Fruit fly (Drosophila melanogaster) whole organism, embryonic: ENCODE data around the gene CG33258.

ENCODE experiments used
- Adf1 ChIP-seq: fragments of 200-800 bp; sonication (Bioruptor generic); IDR thresholded peaks from 2 replicates; pipeline ENCODE4 v1.3.6; 2022; ENCODE audit warnings: missing biosample characterization, missing genetic modification characterization
- Atf-2 ChIP-seq: fragments of 200-800 bp; sonication (Bioruptor generic); optimal IDR thresholded peaks from 2 replicates; lab custom pipeline; 2016; ENCODE audit warnings: missing biosample characterization, missing genetic modification characterization
- CG10267 ChIP-seq: fragments of 200-800 bp; sonication (Bioruptor generic); optimal IDR thresholded peaks from 2 replicates; lab custom pipeline; 2018; ENCODE audit warnings: missing biosample characterization, mild to moderate bottlenecking, missing genetic modification characterization, moderate library complexity
- CG10431 ChIP-seq: fragments of 200-800 bp; sonication (Bioruptor generic); optimal IDR thresholded peaks from 3 replicates; lab custom pipeline; 2018; ENCODE audit warnings: missing biosample characterization, mild to moderate bottlenecking, missing genetic modification characterization
- CG11093 ChIP-seq: fragments of 200-800 bp; sonication (Bioruptor generic); IDR thresholded peaks from 3 replicates; pipeline ENCODE4 v1.3.6; 2022; ENCODE audit warnings: missing biosample characterization, missing genetic modification characterization
- CG12219 ChIP-seq: fragments of 200-800 bp; sonication (Bioruptor generic); optimal IDR thresholded peaks from 3 replicates; lab custom pipeline; 2018; ENCODE audit warnings: missing biosample characterization, mild to moderate bottlenecking, missing genetic modification characterization
- CG12769 ChIP-seq: fragments of 200-800 bp; sonication (Bioruptor generic); optimal IDR thresholded peaks from 2 replicates; lab custom pipeline; 2019; ENCODE audit warnings: missing biosample characterization, mild to moderate bottlenecking, missing genetic modification characterization, moderate library complexity
- CG13775 ChIP-seq: fragments of 200-800 bp; sonication (Bioruptor generic); optimal IDR thresholded peaks from 3 replicates; lab custom pipeline; 2017; ENCODE audit warnings: missing biosample characterization, mild to moderate bottlenecking, missing genetic modification characterization
- CG17186 ChIP-seq: fragments of 200-800 bp; sonication (Bioruptor generic); optimal IDR thresholded peaks from 3 replicates; lab custom pipeline; 2017; ENCODE audit warnings: missing biosample characterization, missing genetic modification reagents, missing genetic modification characterization
- CG17568 ChIP-seq: fragments of 200-800 bp; sonication (Bioruptor generic); optimal IDR thresholded peaks from 2 replicates; lab custom pipeline; 2018; ENCODE audit warnings: missing biosample characterization, mild to moderate bottlenecking, missing genetic modification characterization, moderate library complexity
- CG18619 ChIP-seq: fragments of 200-800 bp; sonication (Bioruptor generic); optimal IDR thresholded peaks from 3 replicates; lab custom pipeline; 2017; ENCODE audit warnings: missing biosample characterization, mild to moderate bottlenecking, missing genetic modification characterization
- CG2120 ChIP-seq: fragments of 200-800 bp; sonication (Bioruptor generic); optimal IDR thresholded peaks from 3 replicates; lab custom pipeline; 2016; ENCODE audit warnings: missing biosample characterization, missing genetic modification characterization
- CG2199 ChIP-seq: fragments of 200-800 bp; sonication (Bioruptor generic); IDR thresholded peaks from 3 replicates; pipeline ENCODE4 v1.3.6; 2022; ENCODE audit warnings: missing biosample characterization, missing genetic modification characterization
- CG30431 ChIP-seq: fragments of 200-800 bp; sonication (Bioruptor generic); optimal IDR thresholded peaks from 2 replicates; lab custom pipeline; 2017; ENCODE audit warnings: missing biosample characterization, missing genetic modification characterization
- CG33213 ChIP-seq: fragments of 200-800 bp; sonication (Bioruptor generic); optimal IDR thresholded peaks from 3 replicates; lab custom pipeline; 2016; ENCODE audit warnings: missing biosample characterization, missing genetic modification characterization
- CG34224 ChIP-seq: fragments of 200-800 bp; sonication (Bioruptor generic); IDR thresholded peaks from 3 replicates; pipeline ENCODE4 v1.3.6; 2022; ENCODE audit warnings: missing biosample characterization, missing genetic modification characterization; ENCODE audit not compliant: partially characterized antibody
- CG3847 ChIP-seq: fragments of 200-800 bp; sonication (Bioruptor generic); IDR thresholded peaks from 2 replicates; pipeline ENCODE4 v1.3.6; 2022; ENCODE audit warnings: missing biosample characterization, missing genetic modification characterization
- CG4360 ChIP-seq: fragments of 200-800 bp; sonication (Bioruptor generic); IDR thresholded peaks from 2 replicates; pipeline ENCODE4 v1.3.6; 2022; ENCODE audit warnings: missing biosample characterization, missing genetic modification characterization
- CG43689 ChIP-seq: fragments of 200-800 bp; sonication (Bioruptor generic); IDR thresholded peaks from 2 replicates; pipeline ENCODE4 v1.3.6; 2022; ENCODE audit warnings: missing biosample characterization, missing genetic modification characterization
- CG5245 ChIP-seq: fragments of 200-800 bp; sonication (Bioruptor generic); optimal IDR thresholded peaks from 3 replicates; lab custom pipeline; 2016; ENCODE audit warnings: missing biosample characterization, missing genetic modification characterization
- CG7372 ChIP-seq: fragments of 200-800 bp; sonication (Bioruptor generic); IDR thresholded peaks from 2 replicates; pipeline ENCODE4 v1.3.6; 2022; ENCODE audit warnings: missing biosample characterization, missing genetic modification characterization
- CG7786 ChIP-seq: fragments of 200-800 bp; sonication (Bioruptor generic); optimal IDR thresholded peaks from 2 replicates; lab custom pipeline; 2016; ENCODE audit warnings: missing biosample characterization, missing genetic modification characterization
- CG9817 ChIP-seq: fragments of 200-800 bp; sonication (Bioruptor generic); optimal IDR thresholded peaks from 2 replicates; lab custom pipeline; 2018; ENCODE audit warnings: missing biosample characterization, mild to moderate bottlenecking, missing genetic modification characterization, moderate library complexity
- Dp ChIP-seq: fragments of 200-800 bp; sonication (Bioruptor generic); optimal IDR thresholded peaks from 2 replicates; lab custom pipeline; 2018; ENCODE audit warnings: missing biosample characterization, mild to moderate bottlenecking, missing genetic modification characterization, moderate library complexity
- ERR ChIP-seq: fragments of 200-800 bp; sonication (Bioruptor generic); optimal IDR thresholded peaks from 2 replicates; lab custom pipeline; 2016; ENCODE audit warnings: missing biosample characterization, missing genetic modification characterization
- Fer1 ChIP-seq: fragments of 200-800 bp; sonication (Bioruptor generic); optimal IDR thresholded peaks from 2 replicates; lab custom pipeline; 2017; ENCODE audit warnings: missing biosample characterization, mild to moderate bottlenecking, missing genetic modification characterization
- MBD-R2 ChIP-seq: fragments of 200-800 bp; sonication (Bioruptor generic); IDR thresholded peaks from 2 replicates; pipeline ENCODE4 v1.3.6; 2022; ENCODE audit warnings: missing biosample characterization, missing genetic modification characterization
- Mrtf ChIP-seq: fragments of 200-800 bp; sonication (Bioruptor generic); IDR thresholded peaks from 3 replicates; pipeline ENCODE4 v1.3.6; 2022; ENCODE audit warnings: missing biosample characterization, missing genetic modification characterization
- Nf-YA ChIP-seq: fragments of 200-800 bp; sonication (Bioruptor generic); IDR thresholded peaks from 2 replicates; pipeline ENCODE4 v1.3.6; 2022; ENCODE audit warnings: missing biosample characterization, missing genetic modification characterization
- NfI ChIP-seq: fragments of 200-800 bp; sonication (Bioruptor generic); optimal IDR thresholded peaks from 3 replicates; lab custom pipeline; 2018; ENCODE audit warnings: missing biosample characterization, mild to moderate bottlenecking, missing genetic modification characterization, moderate library complexity
- PHDP ChIP-seq: fragments of 200-800 bp; sonication (Bioruptor generic); optimal IDR thresholded peaks from 3 replicates; lab custom pipeline; 2018; ENCODE audit warnings: missing biosample characterization, mild to moderate bottlenecking, missing genetic modification characterization, moderate library complexity
- Spps ChIP-seq: fragments of 200-800 bp; sonication (Bioruptor generic); optimal IDR thresholded peaks from 2 replicates; lab custom pipeline; 2018; ENCODE audit warnings: missing biosample characterization, mild to moderate bottlenecking, missing genetic modification characterization
- Stat92E ChIP-seq, 3 experiments: fragments of >200 bp in 2 of 3; fragments of 200-800 bp in 1 of 3; sonication (Bioruptor generic) in 1 of 3; optimal IDR thresholded peaks; 2 replicates each; lab custom pipeline; 2017 to 2019; ENCODE audit warnings: missing biosample characterization in 3 of 3, missing genetic modification characterization in 3 of 3, mild to moderate bottlenecking in 1 of 3, moderate library complexity in 1 of 3
- al ChIP-seq: fragments of 200-800 bp; sonication (Bioruptor generic); IDR thresholded peaks from 2 replicates; pipeline ENCODE4 v1.3.6; 2022; ENCODE audit warnings: missing biosample characterization, missing genetic modification characterization
- bcd ChIP-seq: fragments of 200-800 bp; sonication (Bioruptor generic); optimal IDR thresholded peaks from 2 replicates; lab custom pipeline; 2017; ENCODE audit warnings: missing biosample characterization, mild to moderate bottlenecking, missing genetic modification characterization
- dmrt99B ChIP-seq: fragments of 200-800 bp; sonication (Bioruptor generic); optimal IDR thresholded peaks from 2 replicates; lab custom pipeline; 2018; ENCODE audit warnings: missing biosample characterization, mild to moderate bottlenecking, missing genetic modification characterization, moderate library complexity
- fd3F ChIP-seq: fragments of 200-800 bp; sonication (Bioruptor generic); optimal IDR thresholded peaks from 2 replicates; lab custom pipeline; 2018; ENCODE audit warnings: missing biosample characterization, mild to moderate bottlenecking, missing genetic modification characterization, moderate library complexity
- gce ChIP-seq: fragments of 200-800 bp; sonication (Bioruptor generic); IDR thresholded peaks from 3 replicates; pipeline ENCODE4 v1.3.6; 2022; ENCODE audit warnings: missing biosample characterization, missing genetic modification characterization
- mam ChIP-seq: fragments of 200-800 bp; sonication (Bioruptor generic); optimal IDR thresholded peaks from 3 replicates; lab custom pipeline; 2016; ENCODE audit warnings: missing biosample characterization, missing genetic modification characterization
- nerfin-2 ChIP-seq: fragments of 200-800 bp; sonication (Bioruptor generic); IDR thresholded peaks from 2 replicates; pipeline ENCODE4 v1.3.6; 2022; ENCODE audit warnings: missing biosample characterization, missing genetic modification characterization; ENCODE audit not compliant: partially characterized antibody
- nmo ChIP-seq: fragments of 200-800 bp; sonication (Bioruptor generic); optimal IDR thresholded peaks from 2 replicates; lab custom pipeline; 2018; ENCODE audit warnings: missing biosample characterization, mild to moderate bottlenecking, missing genetic modification characterization, moderate library complexity
- odd ChIP-seq: fragments of 200-800 bp; sonication (Bioruptor generic); optimal IDR thresholded peaks from 2 replicates; lab custom pipeline; 2017; ENCODE audit warnings: missing biosample characterization, mild to moderate bottlenecking, missing genetic modification characterization
- onecut ChIP-seq: fragments of 200-800 bp; sonication (Bioruptor generic); IDR thresholded peaks from 2 replicates; pipeline ENCODE4 v1.3.6; 2022; ENCODE audit warnings: missing biosample characterization, missing genetic modification characterization
- pb ChIP-seq: fragments of 200-800 bp; sonication (Bioruptor generic); optimal IDR thresholded peaks from 3 replicates; lab custom pipeline; 2016; ENCODE audit warnings: missing biosample characterization, missing genetic modification characterization
- pita ChIP-seq: fragments of 200-800 bp; sonication (Bioruptor generic); optimal IDR thresholded peaks from 2 replicates; lab custom pipeline; 2017; ENCODE audit warnings: missing biosample characterization, mild to moderate bottlenecking, missing genetic modification characterization
- pum ChIP-seq: fragments of 200-800 bp; sonication (Bioruptor generic); optimal IDR thresholded peaks from 2 replicates; lab custom pipeline; 2016; ENCODE audit warnings: missing biosample characterization, missing genetic modification characterization
- ranshi ChIP-seq: fragments of 200-800 bp; sonication (Bioruptor generic); IDR thresholded peaks from 2 replicates; pipeline ENCODE4 v1.3.6; 2022; ENCODE audit warnings: missing biosample characterization, missing genetic modification characterization
- rib ChIP-seq: fragments of 200-800 bp; sonication (Bioruptor generic); IDR thresholded peaks from 2 replicates; pipeline ENCODE4 v1.3.6; 2022; ENCODE audit warnings: missing biosample characterization, missing genetic modification characterization
- sd ChIP-seq: fragments of 200-800 bp; sonication (Bioruptor generic); optimal IDR thresholded peaks from 3 replicates; lab custom pipeline; 2018; ENCODE audit warnings: missing biosample characterization, mild to moderate bottlenecking, missing genetic modification characterization, moderate library complexity
- stwl ChIP-seq: fragments of 200-800 bp; sonication (Bioruptor generic); optimal IDR thresholded peaks from 3 replicates; lab custom pipeline; 2018; ENCODE audit warnings: missing biosample characterization, mild to moderate bottlenecking, missing genetic modification characterization, moderate library complexity

CG33258 gene

DNA sequence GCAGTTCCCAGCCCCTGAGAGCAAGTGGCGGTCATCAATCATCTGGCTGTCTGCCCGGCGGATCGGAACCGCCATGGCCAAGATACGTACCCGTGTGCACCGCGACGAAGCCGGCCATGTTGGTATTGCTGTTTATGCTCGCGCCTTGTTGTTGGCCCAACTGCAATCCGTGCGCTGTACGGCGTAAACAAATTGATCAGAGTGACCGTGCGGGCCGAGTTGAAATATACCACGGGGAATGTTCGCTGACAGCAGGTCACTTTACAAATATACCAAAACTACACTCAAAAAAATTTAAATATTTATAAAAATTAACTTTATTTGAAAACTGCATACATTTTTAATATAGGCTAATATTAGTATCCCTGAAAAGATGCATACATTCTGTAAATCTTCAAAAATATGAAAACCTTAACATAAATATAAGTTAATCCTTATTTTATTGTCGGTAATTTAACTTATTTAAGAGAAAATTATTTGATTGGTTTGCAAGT is 5.0 kb downstream of the CG33258 start, which contains the start of gene Tasp1 (continued):
- TF ChIP-seq sd (tag; lab: Kevin White, UChicago): peak; percentile 86
- peak; percentile 39; the same call in 1 of the 2 replicates for TF ChIP-seq rib (GFP tag; lab: Robert Waterston, UW)
- peak; percentile 39; the same call in 1 of the 2 replicates for TF ChIP-seq Nf-YA
- peak; percentile 25 for TF ChIP-seq pb
- TF ChIP-seq CG43689 (GFP tag; lab: Robert Waterston, UW): no peak
- no peak; the same call in 2 of the 3 replicates for TF ChIP-seq CG34224 (GFP tag; lab: Robert Waterston, UW)
- TF ChIP-seq CG7786: no peak
- peak; percentile 25 for TF ChIP-seq Dp (GFP tag; lab: Kevin White, UChicago)
- TF ChIP-seq CG13775: peak; percentile 49
- TF ChIP-seq CG7372 (GFP tag; lab: Robert Waterston, UW): peak; percentile 43; the same call in 1 of the 2 replicates
- TF ChIP-seq Fer1: peak; percentile 67
- TF ChIP-seq al (GFP tag; lab: Robert Waterston, UW): peak; percentile 52; the same call in 1 of the 2 replicates
- TF ChIP-seq CG5245: peak; percentile 12
- TF ChIP-seq CG17186 (GFP tag; lab: Kevin White, UChicago): peak; percentile 5
- no peak for TF ChIP-seq CG11093
- peak; percentile 54 for TF ChIP-seq bcd
- TF ChIP-seq CG4360 (GFP tag; lab: Robert Waterston, UW): peak; percentile 47; the same call in 1 of the 2 replicates
- peak; percentile 70 for TF ChIP-seq CG10267
- TF ChIP-seq CG3847 (GFP tag; lab: Robert Waterston, UW): peak; percentile 56
- TF ChIP-seq nmo (GFP tag; lab: Kevin White, UChicago): peak; percentile 81
- TF ChIP-seq Adf1 (GFP tag; lab: Robert Waterston, UW): peak; percentile 50; the same call in 1 of the 2 replicates
- TF ChIP-seq CG17568 (GFP tag; lab: Kevin White, UChicago): no peak
- peak; percentile 45 for TF ChIP-seq NfI (GFP tag; lab: Kevin White, UChicago)
- no peak for TF ChIP-seq CG12219
- TF ChIP-seq Stat92E (GFP tag; optimal IDR thresholded peaks at IDR 0.05; lab: Kevin White, UChicago): peak in 1 of 3 experiments; percentile 33
- TF ChIP-seq PHDP: peak; percentile 75
- peak; percentile 16 for TF ChIP-seq Spps (tag; lab: Kevin White, UChicago)
- TF ChIP-seq MBD-R2 (GFP tag; lab: Robert Waterston, UW): peak; percentile 96
- no peak for TF ChIP-seq CG10431
- TF ChIP-seq gce (GFP tag; lab: Robert Waterston, UW): peak; percentile 50; the same call in 1 of the 3 replicates
- TF ChIP-seq pita (GFP tag; lab: Kevin White, UChicago): no peak
- no peak for TF ChIP-seq ERR (GFP tag; lab: Kevin White, UChicago)
- TF ChIP-seq CG18619: peak; percentile 56
- peak; percentile 41 for TF ChIP-seq CG9817 (tag; lab: Kevin White, UChicago)
- TF ChIP-seq CG12769 (tag; lab: Kevin White, UChicago): no peak
- 0 out of 2 replicates have a peak, but pooled peaks have one; percentile 64 for TF ChIP-seq ranshi (GFP tag; lab: Robert Waterston, UW)
- TF ChIP-seq CG33213: no peak
- no peak for TF ChIP-seq odd (GFP tag; lab: Kevin White, UChicago)
- TF ChIP-seq Atf-2 (GFP tag; lab: Kevin White, UChicago): no peak
- peak; percentile 54 for TF ChIP-seq onecut (GFP tag; lab: Robert Waterston, UW)
- no peak for TF ChIP-seq pum (GFP tag; lab: Kevin White, UChicago)
- TF ChIP-seq nerfin-2 (GFP tag; lab: Robert Waterston, UW): no peak
- peak; percentile 49 for TF ChIP-seq fd3F (GFP tag; lab: Kevin White, UChicago)
- TF ChIP-seq CG30431 (GFP tag; lab: Kevin White, UChicago): no peak
- TF ChIP-seq CG2199 (GFP tag; lab: Robert Waterston, UW): no peak
- TF ChIP-seq mam (GFP tag; lab: Kevin White, UChicago): no peak
- peak; percentile 60 for TF ChIP-seq CG2120 (GFP tag; lab: Kevin White, UChicago)
- TF ChIP-seq dmrt99B (tag; lab: Kevin White, UChicago): no peak
- no peak for TF ChIP-seq Mrtf (GFP tag; lab: Robert Waterston, UW)
- TF ChIP-seq stwl (tag; lab: Kevin White, UChicago): peak; percentile 47
